Worm (Caenorhabditis elegans) whole organism, mixed stage, embryonic: ENCODE data around the gene Y116F11B.14.
"Not testable (repeated sequence)": the region's sequence is repeated elsewhere in the genome, so short reads cannot be mapped to it uniquely, and the experiment has no call there.

Source experiments
- M03D4.4 ChIP-seq: sonication (generic microtip); optimal IDR thresholded peaks from 2 replicates; lab custom pipeline; 2017; ENCODE audit warnings: mild to moderate bottlenecking, missing genetic modification characterization, missing compliant biosample characterization
- ceh-39 ChIP-seq: fragments of 150-350 bp; optimal IDR thresholded peaks from 2 replicates; lab custom pipeline; 2014; ENCODE audit warnings: missing biosample characterization, missing genetic modification characterization
- ceh-83 ChIP-seq: fragments of 200-800 bp; sonication (Bioruptor generic); optimal IDR thresholded peaks from 2 replicates; lab custom pipeline; 2018; ENCODE audit warnings: mild to moderate bottlenecking, missing genetic modification characterization, missing compliant biosample characterization
- ces-1 ChIP-seq: fragments of 150-350 bp; optimal IDR thresholded peaks from 2 replicates; lab custom pipeline; 2014; ENCODE audit warnings: missing biosample characterization, missing genetic modification reagents, missing genetic modification characterization
- elt-1 ChIP-seq: sonication (generic microtip); optimal IDR thresholded peaks from 2 replicates; lab custom pipeline; 2017; ENCODE audit warnings: missing genetic modification characterization, mild to moderate bottlenecking, missing compliant biosample characterization, antibody characterized with exemption, moderate library complexity, borderline replicate concordance; ENCODE audit not compliant: insufficient read depth
- elt-3 ChIP-seq: fragments of 150-350 bp; optimal IDR thresholded peaks from 2 replicates; lab custom pipeline; 2014; ENCODE audit warnings: missing biosample characterization, missing genetic modification characterization
- flh-1 ChIP-seq: fragments of 200-800 bp; sonication (Bioruptor generic); optimal IDR thresholded peaks from 2 replicates; lab custom pipeline; 2018; ENCODE audit warnings: mild to moderate bottlenecking, missing genetic modification characterization, moderate library complexity, missing compliant biosample characterization
- ham-2 ChIP-seq: fragments of 200-800 bp; sonication (Bioruptor generic); optimal IDR thresholded peaks from 2 replicates; lab custom pipeline; 2018; ENCODE audit warnings: mild to moderate bottlenecking, missing genetic modification characterization, missing compliant biosample characterization
- lin-13 ChIP-seq: fragments of 150-350 bp; optimal IDR thresholded peaks from 2 replicates; lab custom pipeline; 2014; ENCODE audit warnings: missing biosample characterization, missing genetic modification characterization
- lsy-2 ChIP-seq: fragments of 150-350 bp; optimal IDR thresholded peaks from 2 replicates; lab custom pipeline; 2014; ENCODE audit warnings: missing biosample characterization, missing genetic modification characterization
- mab-5 ChIP-seq: fragments of 150-350 bp; optimal IDR thresholded peaks from 2 replicates; lab custom pipeline; 2014; ENCODE audit warnings: missing biosample characterization, missing genetic modification characterization
- nhr-237 ChIP-seq: fragments of 150-350 bp; optimal IDR thresholded peaks from 2 replicates; lab custom pipeline; 2014; ENCODE audit warnings: missing biosample characterization, missing genetic modification characterization
- nhr-76 ChIP-seq: sonication (generic microtip); optimal IDR thresholded peaks from 2 replicates; lab custom pipeline; 2017; ENCODE audit warnings: missing biosample characterization, missing genetic modification characterization
- sem-2 ChIP-seq: fragments of 200-800 bp; sonication (Bioruptor generic); optimal IDR thresholded peaks from 2 replicates; lab custom pipeline; 2018; ENCODE audit warnings: mild to moderate bottlenecking, missing genetic modification characterization, missing compliant biosample characterization
- unc-62 ChIP-seq: fragments of 150-350 bp; optimal IDR thresholded peaks from 2 replicates; lab custom pipeline; 2014; ENCODE audit warnings: missing biosample characterization, missing genetic modification reagents, missing genetic modification characterization
- ztf-11 ChIP-seq: fragments of 150-350 bp; optimal IDR thresholded peaks from 2 replicates; lab custom pipeline; 2014; ENCODE audit warnings: missing biosample characterization, missing genetic modification characterization

Y116F11B.14 gene

ce11 chrV:19936945-19937344, 37.7 kb downstream of the Y116F11B.14 start:
- TF ChIP-seq unc-62 (GFP tag; lab: Kevin White, UChicago): no peak

ce11 chrV:19946529-19946928, 47.3 kb downstream of the Y116F11B.14 start, which contains the start of gene dhs-24:
TSS of gene dhs-24 (minus strand) at chrV:19946629.
- TF ChIP-seq sem-2 (GFP tag; lab: Kevin White, UChicago): no peak
- TF ChIP-seq M03D4.4 (tag; lab: Kevin White, UChicago): no peak
- no peak for TF ChIP-seq nhr-76
- no peak for TF ChIP-seq elt-1
- TF ChIP-seq ceh-83 (GFP tag; lab: Kevin White, UChicago): no peak
- no peak for TF ChIP-seq ces-1
- no peak for TF ChIP-seq flh-1 (GFP tag; lab: Kevin White, UChicago)
- no peak for TF ChIP-seq ceh-39 (tag; lab: Kevin White, UChicago)
- no peak for TF ChIP-seq mab-5
- TF ChIP-seq ham-2 (GFP tag; lab: Kevin White, UChicago): no peak
- no peak for TF ChIP-seq nhr-237 (tag; lab: Kevin White, UChicago)

ce11 chrV:19948993-19949392, 49.7 kb downstream of the Y116F11B.14 start, which contains the start of gene tmed-4:
TSS of gene tmed-4 (minus strand) at chrV:19949093.
- TF ChIP-seq ztf-11, lin-13, lsy-2 (tag; lab: Kevin White, UChicago): not testable (repeated sequence)
- TF ChIP-seq, all 35 proteins: peak for 0; not testable (repeated sequence) for 35

- TF ChIP-seq ceh-39 (tag; lab: Kevin White, UChicago); flh-1 (GFP tag; lab: Kevin White, UChicago); elt-3 (tag; lab: Kevin White, UChicago): not testable (repeated sequence)
These were observed 50.5 kb downstream of the Y116F11B.14 start, which contains the start of gene Y60A3A.8 for ce11 chrV:19949721-19950120. TSS of gene Y60A3A.8 (plus strand) at chrV:19949978.
